Worm (Caenorhabditis elegans) whole organism, young adult: ENCODE results near the gene inx-6.

ENCODE experiments used
- C17E4.6 ChIP-seq: fragments of 200-800 bp; sonication (Bioruptor generic); IDR thresholded peaks from 2 replicates; pipeline ENCODE4 v1.3.6; 2022; ENCODE audit warnings: missing genetic modification reagents, missing genetic modification characterization, missing compliant biosample characterization
- attf-3 ChIP-seq: fragments of 200-800 bp; sonication (Bioruptor generic); conservative IDR thresholded peaks from 2 replicates; pipeline ENCODE4 v1.3.6; 2022; ENCODE audit warnings: missing genetic modification reagents, missing genetic modification characterization, missing compliant biosample characterization
- efl-1 ChIP-seq: fragments of 150-350 bp; optimal IDR thresholded peaks from 2 replicates; lab custom pipeline; 2014; ENCODE audit warnings: missing biosample characterization, missing genetic modification reagents, missing genetic modification characterization
- lin-35 ChIP-seq, 3 experiments: fragments of 150-350 bp in 2 of 3; sonication (generic microtip) in 1 of 3; optimal IDR thresholded peaks; 2 replicates each; lab custom pipeline; 2014 to 2018; ENCODE audit warnings: missing biosample characterization in 3 of 3, missing genetic modification characterization in 3 of 3, missing genetic modification reagents in 3 of 3
- madf-10 ChIP-seq: sonication (generic microtip); optimal IDR thresholded peaks from 2 replicates; lab custom pipeline; 2016; ENCODE audit warnings: mild to moderate bottlenecking, missing genetic modification characterization, missing compliant biosample characterization
- mcd-1 ChIP-seq: fragments of 200-800 bp; sonication (Bioruptor generic); IDR thresholded peaks from 2 replicates; pipeline ENCODE4 v1.3.6; 2022; ENCODE audit warnings: missing genetic modification reagents, missing genetic modification characterization, missing compliant biosample characterization
- nfya-1 ChIP-seq: sonication (generic microtip); optimal IDR thresholded peaks from 2 replicates; lab custom pipeline; 2017; ENCODE audit warnings: antibody characterized with exemption, missing compliant biosample characterization, missing genetic modification characterization, borderline replicate concordance; ENCODE audit not compliant: insufficient read depth
- pha-4 ChIP-seq: fragments of 150-350 bp; sonication (generic microtip); optimal IDR thresholded peaks from 2 replicates; lab custom pipeline; 2014; ENCODE audit warnings: missing biosample characterization, missing genetic modification reagents, missing genetic modification characterization
- somi-1 ChIP-seq: fragments of 200-800 bp; sonication (Bioruptor generic); optimal IDR thresholded peaks from 2 replicates; lab custom pipeline; 2018; ENCODE audit warnings: mild to moderate bottlenecking, missing genetic modification characterization, missing compliant biosample characterization

DNA sequence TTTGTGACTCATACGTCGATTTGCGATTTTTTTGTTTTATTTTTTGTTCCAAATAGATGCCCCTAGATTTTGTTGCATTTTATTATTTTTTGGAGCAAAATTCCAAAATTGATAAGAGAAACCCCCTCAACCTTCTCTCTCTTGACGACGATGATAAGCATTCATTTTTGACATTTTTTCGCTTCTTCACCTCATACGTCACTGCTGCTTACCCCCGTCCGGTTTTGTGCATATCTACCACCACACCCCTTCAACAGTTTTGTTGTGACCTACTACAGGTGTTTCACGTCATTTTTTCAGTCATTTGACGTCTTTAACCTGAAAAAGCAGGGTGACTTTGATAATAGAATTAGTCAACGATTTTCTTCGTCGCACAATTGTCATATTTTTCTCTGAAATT lies 47.5 kb upstream of the inx-6 start:
- TF ChIP-seq somi-1 (GFP tag; lab: Kevin White, UChicago) (no peak), mcd-1 (GFP tag; lab: Robert Waterston, UW) (no peak), madf-10 (tag; lab: Kevin White, UChicago) (no peak), pha-4 (tag; lab: Kevin White, UChicago) (no peak), efl-1 (GFP tag; lab: Kevin White, UChicago) (no peak), lin-35 (GFP tag; optimal IDR thresholded peaks at IDR 0.05; lab: Kevin White, UChicago) (no peak), nfya-1 (no peak), attf-3 (GFP tag; lab: Robert Waterston, UW) (no peak), C17E4.6 (GFP tag; lab: Robert Waterston, UW) (no peak)
